Fruit fly (Drosophila melanogaster) whole organism, embryonic: Measurements from ENCODE around the gene soti.

Experiments
- Ada2b ChIP-seq: fragments of 200-800 bp; sonication (Bioruptor generic); IDR thresholded peaks from 2 replicates; pipeline ENCODE4 v1.3.6; 2022; ENCODE audit warnings: missing biosample characterization, missing genetic modification characterization
- CG11695 ChIP-seq: fragments of 200-800 bp; sonication (Bioruptor generic); IDR thresholded peaks from 3 replicates; pipeline ENCODE4 v1.3.6; 2022; ENCODE audit warnings: missing biosample characterization, missing genetic modification characterization
- CG13424 ChIP-seq: fragments of 200-800 bp; sonication (Bioruptor generic); optimal IDR thresholded peaks from 2 replicates; lab custom pipeline; 2019; ENCODE audit warnings: missing biosample characterization, mild to moderate bottlenecking, missing genetic modification characterization, moderate library complexity
- CG1603 ChIP-seq: fragments of 200-800 bp; sonication (Bioruptor generic); optimal IDR thresholded peaks from 2 replicates; lab custom pipeline; 2019; ENCODE audit warnings: missing biosample characterization, mild to moderate bottlenecking, missing genetic modification characterization, moderate library complexity
- CG17568 ChIP-seq: fragments of 200-800 bp; sonication (Bioruptor generic); optimal IDR thresholded peaks from 2 replicates; lab custom pipeline; 2018; ENCODE audit warnings: missing biosample characterization, mild to moderate bottlenecking, missing genetic modification characterization, moderate library complexity
- CG17802 ChIP-seq: fragments of 200-800 bp; sonication (Bioruptor generic); optimal IDR thresholded peaks from 2 replicates; lab custom pipeline; 2018; ENCODE audit warnings: missing biosample characterization, mild to moderate bottlenecking, missing genetic modification characterization, moderate library complexity
- CG18011 ChIP-seq: fragments of 200-800 bp; sonication (Bioruptor generic); optimal IDR thresholded peaks from 2 replicates; lab custom pipeline; 2017; ENCODE audit warnings: missing biosample characterization, missing genetic modification characterization, mild to moderate bottlenecking, moderate library complexity, missing genotype
- CG18599 ChIP-seq: fragments of 200-800 bp; sonication (Bioruptor generic); optimal IDR thresholded peaks from 3 replicates; lab custom pipeline; 2017; ENCODE audit warnings: missing biosample characterization, missing genetic modification characterization, mild to moderate bottlenecking, moderate library complexity, missing genetic modification reagents
- CG2129 ChIP-seq: fragments of 200-800 bp; sonication (Bioruptor generic); IDR thresholded peaks from 2 replicates; pipeline ENCODE4 v1.3.6; 2022; ENCODE audit warnings: missing biosample characterization, missing genetic modification characterization; ENCODE audit not compliant: partially characterized antibody
- CG2889 ChIP-seq: fragments of 200-800 bp; sonication (Bioruptor generic); IDR thresholded peaks from 3 replicates; pipeline ENCODE4 v1.3.6; 2022; ENCODE audit warnings: missing biosample characterization, missing genetic modification characterization
- CG30403 ChIP-seq: fragments of 200-800 bp; sonication (Bioruptor generic); optimal IDR thresholded peaks from 3 replicates; lab custom pipeline; 2016; ENCODE audit warnings: missing biosample characterization, missing genetic modification characterization
- CG31224 ChIP-seq: fragments of 200-800 bp; sonication (Bioruptor generic); IDR thresholded peaks from 2 replicates; pipeline ENCODE4 v1.3.6; 2022; ENCODE audit warnings: missing biosample characterization, missing genetic modification characterization
- CG3163 ChIP-seq: fragments of 200-800 bp; sonication (Bioruptor generic); optimal IDR thresholded peaks from 3 replicates; lab custom pipeline; 2016; ENCODE audit warnings: missing biosample characterization, missing genetic modification characterization
- CG6765 ChIP-seq: fragments of 200-800 bp; sonication (Bioruptor generic); optimal IDR thresholded peaks from 3 replicates; lab custom pipeline; 2017; ENCODE audit warnings: missing biosample characterization, mild to moderate bottlenecking, missing genetic modification characterization
- CG6813 ChIP-seq: fragments of 200-800 bp; sonication (Bioruptor generic); optimal IDR thresholded peaks from 2 replicates; lab custom pipeline; 2017; ENCODE audit warnings: missing biosample characterization, missing genetic modification characterization, mild to moderate bottlenecking, moderate library complexity, missing genetic modification reagents
- CG6854 ChIP-seq: fragments of 200-800 bp; sonication (Bioruptor generic); optimal IDR thresholded peaks from 3 replicates; lab custom pipeline; 2017; ENCODE audit warnings: missing biosample characterization, mild to moderate bottlenecking, missing genetic modification characterization
- CG7556 ChIP-seq: fragments of 200-800 bp; sonication (Bioruptor generic); optimal IDR thresholded peaks from 2 replicates; lab custom pipeline; 2017; ENCODE audit warnings: missing biosample characterization, mild to moderate bottlenecking, missing genetic modification characterization
- CG7963 ChIP-seq: fragments of 200-800 bp; sonication (Bioruptor generic); IDR thresholded peaks from 3 replicates; pipeline ENCODE4 v1.3.6; 2022; ENCODE audit warnings: missing biosample characterization, missing genetic modification characterization; ENCODE audit not compliant: partially characterized antibody
- CG8281 ChIP-seq: fragments of 200-800 bp; sonication (Bioruptor generic); optimal IDR thresholded peaks from 2 replicates; lab custom pipeline; 2018; ENCODE audit warnings: missing biosample characterization, mild to moderate bottlenecking, missing genetic modification characterization, moderate library complexity
- CG9876 ChIP-seq: fragments of 200-800 bp; sonication (Bioruptor generic); optimal IDR thresholded peaks from 2 replicates; lab custom pipeline; 2016; ENCODE audit warnings: missing biosample characterization, missing genetic modification characterization
- CTCF ChIP-seq: fragments of 200-800 bp; sonication (Bioruptor generic); optimal IDR thresholded peaks from 2 replicates; lab custom pipeline; 2017; ENCODE audit warnings: missing biosample characterization, mild to moderate bottlenecking, missing genetic modification characterization, moderate library complexity
- Doc3 ChIP-seq: fragments of 200-800 bp; sonication (Bioruptor generic); IDR thresholded peaks from 3 replicates; pipeline ENCODE4 v1.3.6; 2022; ENCODE audit warnings: missing biosample characterization, missing genetic modification characterization; ENCODE audit not compliant: partially characterized antibody
- Fer2 ChIP-seq: fragments of 200-800 bp; sonication (Bioruptor generic); optimal IDR thresholded peaks from 2 replicates; lab custom pipeline; 2018; ENCODE audit warnings: missing biosample characterization, mild to moderate bottlenecking, missing genetic modification characterization, moderate library complexity
- HLH3B ChIP-seq: fragments of 200-800 bp; sonication (Bioruptor generic); IDR thresholded peaks from 2 replicates; pipeline ENCODE4 v1.3.6; 2022; ENCODE audit warnings: missing biosample characterization, missing genetic modification characterization
- HLHmδ ChIP-seq: fragments of 200-800 bp; sonication (Bioruptor generic); optimal IDR thresholded peaks from 2 replicates; lab custom pipeline; 2018; ENCODE audit warnings: missing biosample characterization, mild to moderate bottlenecking, missing genetic modification characterization, moderate library complexity
- Max ChIP-seq: fragments of 200-800 bp; sonication (Bioruptor generic); optimal IDR thresholded peaks from 2 replicates; lab custom pipeline; 2016; ENCODE audit warnings: missing biosample characterization, mild to moderate bottlenecking, missing genetic modification characterization
- Rfx ChIP-seq: fragments of 200-800 bp; sonication (Bioruptor generic); IDR thresholded peaks from 2 replicates; pipeline ENCODE4 v1.3.6; 2022; ENCODE audit warnings: missing biosample characterization, missing genetic modification characterization
- ato ChIP-seq: fragments of 200-800 bp; sonication (Bioruptor generic); IDR thresholded peaks from 2 replicates; pipeline ENCODE4 v1.3.6; 2022; ENCODE audit warnings: missing biosample characterization, missing genetic modification characterization; ENCODE audit not compliant: partially characterized antibody
- caup ChIP-seq: fragments of 200-800 bp; sonication (Bioruptor generic); optimal IDR thresholded peaks from 3 replicates; lab custom pipeline; 2017; ENCODE audit warnings: missing biosample characterization, mild to moderate bottlenecking, missing genetic modification characterization, moderate library complexity; ENCODE audit not compliant: severe bottlenecking
- cg ChIP-seq: fragments of 200-800 bp; sonication (Bioruptor generic); optimal IDR thresholded peaks from 3 replicates; lab custom pipeline; 2019; ENCODE audit warnings: missing biosample characterization, mild to moderate bottlenecking, missing genetic modification characterization, moderate library complexity
- chinmo ChIP-seq: fragments of 200-800 bp; sonication (Bioruptor generic); IDR thresholded peaks from 4 replicates; pipeline ENCODE4 v1.3.6; 2022; ENCODE audit warnings: missing biosample characterization, missing genetic modification characterization; ENCODE audit not compliant: partially characterized antibody
- ci ChIP-seq: fragments of 200-800 bp; sonication (Bioruptor generic); IDR thresholded peaks from 3 replicates; pipeline ENCODE4 v1.3.6; 2022; ENCODE audit warnings: missing biosample characterization, missing genetic modification characterization
- croc ChIP-seq: fragments of 200-800 bp; sonication (Bioruptor generic); conservative IDR thresholded peaks from 3 replicates; pipeline ENCODE4 v1.3.6; 2022; ENCODE audit warnings: missing biosample characterization, missing genetic modification characterization
- ems ChIP-seq: fragments of 200-800 bp; sonication (Bioruptor generic); optimal IDR thresholded peaks from 3 replicates; lab custom pipeline; 2016; ENCODE audit warnings: missing biosample characterization, missing genetic modification characterization
- ewg ChIP-seq: fragments of 200-800 bp; sonication (Bioruptor generic); optimal IDR thresholded peaks from 3 replicates; lab custom pipeline; 2017; ENCODE audit warnings: mild to moderate bottlenecking, missing biosample characterization, missing genetic modification reagents, missing genetic modification characterization
- fd64A ChIP-seq: fragments of 200-800 bp; sonication (Bioruptor generic); optimal IDR thresholded peaks from 3 replicates; lab custom pipeline; 2018; ENCODE audit warnings: missing biosample characterization, mild to moderate bottlenecking, missing genetic modification characterization
- gsb-n ChIP-seq: fragments of 200-800 bp; sonication (Bioruptor generic); optimal IDR thresholded peaks from 3 replicates; lab custom pipeline; 2018; ENCODE audit warnings: missing biosample characterization, mild to moderate bottlenecking, missing genetic modification characterization
- mirr ChIP-seq: fragments of 200-800 bp; sonication (Bioruptor generic); optimal IDR thresholded peaks from 3 replicates; lab custom pipeline; 2018; ENCODE audit warnings: missing biosample characterization, mild to moderate bottlenecking, missing genetic modification characterization
- nerfin-1 ChIP-seq: fragments of 200-800 bp; sonication (Bioruptor generic); optimal IDR thresholded peaks from 3 replicates; lab custom pipeline; 2019; ENCODE audit warnings: missing biosample characterization, mild to moderate bottlenecking, missing genetic modification characterization, moderate library complexity
- nmo ChIP-seq: fragments of 200-800 bp; sonication (Bioruptor generic); optimal IDR thresholded peaks from 2 replicates; lab custom pipeline; 2018; ENCODE audit warnings: missing biosample characterization, mild to moderate bottlenecking, missing genetic modification characterization, moderate library complexity
- otp ChIP-seq: fragments of 200-800 bp; sonication (Bioruptor generic); IDR thresholded peaks from 3 replicates; pipeline ENCODE4, ENCODE4 v1.3.6; 2022; ENCODE audit warnings: missing biosample characterization, missing genetic modification characterization
- psq ChIP-seq: fragments of 200-800 bp; sonication (Bioruptor generic); optimal IDR thresholded peaks from 2 replicates; lab custom pipeline; 2017; ENCODE audit warnings: missing biosample characterization, missing genetic modification characterization
- rib ChIP-seq: fragments of 200-800 bp; sonication (Bioruptor generic); IDR thresholded peaks from 2 replicates; pipeline ENCODE4 v1.3.6; 2022; ENCODE audit warnings: missing biosample characterization, missing genetic modification characterization
- shn ChIP-seq: fragments of 200-800 bp; sonication (Bioruptor generic); optimal IDR thresholded peaks from 3 replicates; lab custom pipeline; 2016; ENCODE audit warnings: missing biosample characterization, missing genetic modification characterization
- slbo ChIP-seq: fragments of 200-800 bp; sonication (Bioruptor generic); IDR thresholded peaks from 2 replicates; pipeline ENCODE4 v1.3.6; 2022; ENCODE audit warnings: missing biosample characterization, missing genetic modification characterization
- trem ChIP-seq: fragments of 200-800 bp; optimal IDR thresholded peaks from 3 replicates; lab custom pipeline; 2019; ENCODE audit warnings: missing biosample characterization, mild to moderate bottlenecking, missing genetic modification characterization, moderate library complexity
- ttk ChIP-seq: fragments of 200-800 bp; sonication (Bioruptor generic); IDR thresholded peaks from 2 replicates; pipeline ENCODE4 v2.1.2; 2022; ENCODE audit warnings: missing biosample characterization, missing genetic modification characterization
- tx ChIP-seq: fragments of 200-800 bp; sonication (Bioruptor generic); optimal IDR thresholded peaks from 2 replicates; lab custom pipeline; 2016; ENCODE audit warnings: missing biosample characterization, missing genetic modification characterization
- unpg ChIP-seq: fragments of 200-800 bp; sonication (Bioruptor generic); optimal IDR thresholded peaks from 3 replicates; lab custom pipeline; 2018; ENCODE audit warnings: missing biosample characterization, mild to moderate bottlenecking, missing genetic modification characterization, moderate library complexity
- vvl ChIP-seq: fragments of 200-800 bp; sonication (Bioruptor generic); IDR thresholded peaks from 2 replicates; pipeline ENCODE4 v1.3.6; 2022; ENCODE audit warnings: missing biosample characterization, missing genetic modification characterization

The soti gene

DNA sequence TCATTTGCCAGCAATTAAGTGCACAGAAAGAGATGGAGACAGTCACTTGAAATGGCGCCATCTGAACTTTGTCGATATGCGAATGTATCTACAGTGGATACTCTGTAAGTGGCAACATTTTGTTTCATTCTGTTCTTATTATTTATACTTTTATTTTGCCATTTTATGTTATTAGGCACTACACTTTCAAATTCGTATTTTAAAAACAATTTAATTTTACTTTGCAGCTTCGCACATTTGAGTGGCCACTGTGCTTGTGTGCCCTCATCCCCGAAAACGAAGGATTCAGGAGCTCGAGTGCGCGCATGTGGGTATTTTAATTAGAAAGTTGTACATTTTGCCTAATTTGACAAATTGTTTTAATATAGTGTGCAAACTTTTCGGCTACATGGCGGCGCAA is 24.1 kb downstream of the soti start (continued):
- peak; percentile 1 for TF ChIP-seq CG6813 (GFP tag; lab: Kevin White, UChicago)
- no peak for TF ChIP-seq chinmo
- peak; percentile 37 for TF ChIP-seq nmo (GFP tag; lab: Kevin White, UChicago)
- no peak for TF ChIP-seq CG8281
- TF ChIP-seq CG1603 (tag; lab: Kevin White, UChicago): peak; percentile 58
- TF ChIP-seq CG13424 (tag; lab: Kevin White, UChicago): peak; percentile 51
- 0 out of 3 replicates have a peak, but pooled peaks have one; percentile 36 for TF ChIP-seq CG2889 (GFP tag; lab: Robert Waterston, UW)
- no peak for TF ChIP-seq CG2129 (GFP tag; lab: Robert Waterston, UW)
- TF ChIP-seq cg (GFP tag; lab: Kevin White, UChicago): no peak
- TF ChIP-seq trem (tag; lab: Kevin White, UChicago): no peak
- TF ChIP-seq CG31224 (GFP tag; lab: Robert Waterston, UW): no peak
- no peak for TF ChIP-seq ewg
- peak; percentile 19 for TF ChIP-seq CG7556 (GFP tag; lab: Kevin White, UChicago)
- peak; percentile 13 for TF ChIP-seq gsb-n (tag; lab: Kevin White, UChicago)
- 0 out of 2 replicates have a peak, but pooled peaks have one; percentile 47 for TF ChIP-seq Ada2b (GFP tag; lab: Robert Waterston, UW)
- TF ChIP-seq Rfx (GFP tag; lab: Robert Waterston, UW): peak; percentile 40; the same call in 1 of the 2 replicates
- TF ChIP-seq tx: no peak
- TF ChIP-seq HLH3B (GFP tag; lab: Robert Waterston, UW): peak; percentile 46
- no peak for TF ChIP-seq CG9876 (GFP tag; lab: Kevin White, UChicago)
- peak; percentile 21; the same call in 1 of the 3 replicates for TF ChIP-seq otp (GFP tag; lab: Robert Waterston, UW)
- TF ChIP-seq mirr (GFP tag; lab: Kevin White, UChicago): no peak
- no peak for TF ChIP-seq Max (GFP tag; lab: Kevin White, UChicago)
- TF ChIP-seq CG11695 (GFP tag; lab: Robert Waterston, UW): 0 out of 3 replicates have a peak, but pooled peaks have one; percentile 25
- TF ChIP-seq CG6854 (GFP tag; lab: Kevin White, UChicago): no peak
- TF ChIP-seq Fer2 (tag; lab: Kevin White, UChicago): no peak
- TF ChIP-seq CG18599 (GFP tag; lab: Kevin White, UChicago): peak; percentile 74
- TF ChIP-seq CTCF (GFP tag; lab: Kevin White, UChicago): no peak
- TF ChIP-seq ems (GFP tag; lab: Kevin White, UChicago): peak; percentile 7
- no peak for TF ChIP-seq CG7963 (GFP tag; lab: Robert Waterston, UW)
- TF ChIP-seq Doc3 (GFP tag; lab: Robert Waterston, UW): no peak
- no peak for TF ChIP-seq shn (GFP tag; lab: Kevin White, UChicago)
- peak; percentile 26 for TF ChIP-seq CG30403 (GFP tag; lab: Kevin White, UChicago)
- no peak for TF ChIP-seq CG18011 (GFP tag; lab: Kevin White, UChicago)
- peak; percentile 62 for TF ChIP-seq ttk
- TF ChIP-seq ci: peak; percentile 61; the same call in 1 of the 3 replicates
- peak; percentile 18 for TF ChIP-seq CG17568 (GFP tag; lab: Kevin White, UChicago)
- peak; percentile 6 for TF ChIP-seq nerfin-1 (tag; lab: Kevin White, UChicago)
- no peak for TF ChIP-seq CG6765 (GFP tag; lab: Kevin White, UChicago)
- no peak for TF ChIP-seq ato (GFP tag; lab: Robert Waterston, UW)
- TF ChIP-seq slbo (GFP tag; lab: Robert Waterston, UW): peak; percentile 51
- TF ChIP-seq CG3163 (GFP tag; lab: Kevin White, UChicago): no peak
- no peak for TF ChIP-seq CG17802 (tag; lab: Kevin White, UChicago)
- TF ChIP-seq psq: no peak
- no peak for TF ChIP-seq rib (GFP tag; lab: Robert Waterston, UW)
- TF ChIP-seq unpg (GFP tag; lab: Kevin White, UChicago): peak; percentile 40
- peak; percentile 79 for TF ChIP-seq vvl (GFP tag; lab: Robert Waterston, UW)
- TF ChIP-seq caup: peak; percentile 20
- no peak for TF ChIP-seq fd64A (GFP tag; lab: Kevin White, UChicago)
- no peak for TF ChIP-seq HLHmδ
- peak; percentile 27; the same call in 1 of the 3 replicates for TF ChIP-seq croc (GFP tag; lab: Robert Waterston, UW)
